Worm (Caenorhabditis elegans) whole organism, young adult: ENCODE data around the gene T02C1.2.

Experiments used
- B0261.1 ChIP-seq: sonication (generic microtip); optimal IDR thresholded peaks from 2 replicates; lab custom pipeline; 2016; ENCODE audit warnings: mild to moderate bottlenecking, missing genetic modification characterization, moderate library complexity, missing compliant biosample characterization
- B0336.3 ChIP-seq: fragments of 200-800 bp; sonication (Bioruptor generic); IDR thresholded peaks from 2 replicates; pipeline ENCODE4 v1.3.6; 2022; ENCODE audit warnings: missing genetic modification characterization, missing compliant biosample characterization
- D2030.7 ChIP-seq: fragments of 200-800 bp; sonication (Bioruptor generic); IDR thresholded peaks from 2 replicates; pipeline ENCODE4 v1.3.6; 2022; ENCODE audit warnings: missing genetic modification reagents, missing genetic modification characterization, missing compliant biosample characterization
- F37B4.10 ChIP-seq: fragments of 200-800 bp; sonication (Bioruptor generic); IDR thresholded peaks from 2 replicates; pipeline ENCODE4 v1.3.6; 2022; ENCODE audit warnings: missing genetic modification characterization, missing compliant biosample characterization
- F49E8.2 ChIP-seq: sonication (generic microtip); optimal IDR thresholded peaks from 3 replicates; lab custom pipeline; 2017; ENCODE audit warnings: missing genetic modification characterization, mild to moderate bottlenecking, missing compliant biosample characterization, antibody characterized with exemption, moderate library complexity; ENCODE audit not compliant: insufficient read depth
- F52B5.7 ChIP-seq: sonication (generic microtip); optimal IDR thresholded peaks from 2 replicates; lab custom pipeline; 2016; ENCODE audit warnings: mild to moderate bottlenecking, missing genetic modification characterization, missing compliant biosample characterization
- F55B11.4 ChIP-seq: sonication (generic microtip); optimal IDR thresholded peaks from 2 replicates; lab custom pipeline; 2016; ENCODE audit warnings: missing compliant biosample characterization, missing genetic modification characterization, borderline replicate concordance; ENCODE audit not compliant: insufficient read depth
- F57C9.4 ChIP-seq: sonication (generic microtip); optimal IDR thresholded peaks from 2 replicates; lab custom pipeline; 2017; ENCODE audit warnings: mild to moderate bottlenecking, missing genetic modification characterization, missing compliant biosample characterization
- K12H6.12 ChIP-seq: fragments of 200-800 bp; sonication (Bioruptor generic); optimal IDR thresholded peaks from 2 replicates; lab custom pipeline; 2018; ENCODE audit warnings: mild to moderate bottlenecking, missing genetic modification characterization, missing compliant biosample characterization
- T26A5.8 ChIP-seq: sonication (generic microtip); optimal IDR thresholded peaks from 2 replicates; lab custom pipeline; 2016; ENCODE audit warnings: missing genetic modification characterization, missing compliant biosample characterization
- ZK185.1 ChIP-seq: sonication (generic microtip); optimal IDR thresholded peaks from 2 replicates; lab custom pipeline; 2016; ENCODE audit warnings: mild to moderate bottlenecking, missing genetic modification characterization, missing compliant biosample characterization; ENCODE audit not compliant: poor library complexity, severe bottlenecking
- aptf-3 ChIP-seq: fragments of 200-800 bp; sonication (Bioruptor generic); IDR thresholded peaks from 2 replicates; pipeline ENCODE4 v1.3.6; 2022; ENCODE audit warnings: missing genetic modification characterization, missing compliant biosample characterization
- attf-5 ChIP-seq: fragments of 200-800 bp; sonication (Bioruptor generic); optimal IDR thresholded peaks from 2 replicates; lab custom pipeline; 2018; ENCODE audit warnings: mild to moderate bottlenecking, missing genetic modification characterization, missing compliant biosample characterization
- bed-2 ChIP-seq: fragments of 200-800 bp; sonication (Bioruptor generic); IDR thresholded peaks from 2 replicates; pipeline ENCODE4 v1.3.6; 2022; ENCODE audit warnings: missing genetic modification reagents, missing genetic modification characterization, missing compliant biosample characterization
- ceh-27 ChIP-seq: fragments of 200-800 bp; sonication (Bioruptor generic); optimal IDR thresholded peaks from 2 replicates; lab custom pipeline; 2018; ENCODE audit warnings: mild to moderate bottlenecking, missing genetic modification characterization, moderate library complexity, missing compliant biosample characterization
- ceh-91 ChIP-seq: fragments of 200-800 bp; sonication (Bioruptor generic); IDR thresholded peaks from 2 replicates; pipeline ENCODE4 v1.3.6; 2022; ENCODE audit warnings: missing genetic modification reagents, missing genetic modification characterization, missing compliant biosample characterization
- chd-7 ChIP-seq: sonication (generic microtip); optimal IDR thresholded peaks from 2 replicates; lab custom pipeline; 2016; ENCODE audit warnings: mild to moderate bottlenecking, missing genetic modification characterization, moderate library complexity, missing compliant biosample characterization
- die-1 ChIP-seq: sonication (generic microtip); optimal IDR thresholded peaks from 2 replicates; lab custom pipeline; 2016; ENCODE audit warnings: missing genotype, mild to moderate bottlenecking, missing genetic modification characterization, missing compliant biosample characterization
- dpl-1 ChIP-seq: fragments of 150-350 bp; optimal IDR thresholded peaks from 2 replicates; lab custom pipeline; 2014; ENCODE audit warnings: missing biosample characterization, missing genetic modification reagents, missing genetic modification characterization
- egl-18 ChIP-seq: fragments of 200-800 bp; sonication (Bioruptor generic); IDR thresholded peaks from 2 replicates; pipeline ENCODE4 v1.3.6; 2022; ENCODE audit warnings: missing genetic modification reagents, missing genetic modification characterization, missing compliant biosample characterization
- ekl-4 ChIP-seq: fragments of 200-800 bp; sonication (Bioruptor generic); IDR thresholded peaks from 2 replicates; pipeline ENCODE4 v1.3.6; 2022; ENCODE audit warnings: missing genetic modification reagents, missing genetic modification characterization, missing compliant biosample characterization
- hmg-1.2 ChIP-seq: fragments of 200-800 bp; sonication (Bioruptor generic); IDR thresholded peaks from 2 replicates; pipeline ENCODE4 v1.3.6; 2022; ENCODE audit warnings: missing genetic modification reagents, missing genetic modification characterization, missing compliant biosample characterization
- hrde-1 ChIP-seq: sonication (generic microtip); optimal IDR thresholded peaks from 2 replicates; lab custom pipeline; 2016; ENCODE audit warnings: missing genetic modification characterization, mild to moderate bottlenecking, missing compliant biosample characterization, moderate library complexity, missing genotype, missing genetic modification reagents, borderline replicate concordance
- hsf-1 ChIP-seq: fragments of 200-800 bp; sonication (Bioruptor generic); IDR thresholded peaks from 2 replicates; pipeline ENCODE4 v1.3.6; 2022; ENCODE audit warnings: missing genetic modification reagents, missing genetic modification characterization, missing compliant biosample characterization
- lin-40 ChIP-seq: sonication (generic microtip); optimal IDR thresholded peaks from 2 replicates; lab custom pipeline; 2016; ENCODE audit warnings: missing genetic modification characterization, mild to moderate bottlenecking, missing compliant biosample characterization, missing genotype, missing genetic modification reagents
- lir-1 ChIP-seq: fragments of 200-800 bp; sonication (Bioruptor generic); conservative IDR thresholded peaks from 2 replicates; pipeline ENCODE4 v1.3.6; 2022; ENCODE audit warnings: missing genetic modification reagents, missing genetic modification characterization, missing compliant biosample characterization
- lsy-27 ChIP-seq: sonication (generic microtip); optimal IDR thresholded peaks from 2 replicates; lab custom pipeline; 2017; ENCODE audit warnings: missing genetic modification characterization, mild to moderate bottlenecking, missing compliant biosample characterization, antibody characterized with exemption, missing genotype, borderline replicate concordance; ENCODE audit not compliant: insufficient read depth
- madf-10 ChIP-seq: sonication (generic microtip); optimal IDR thresholded peaks from 2 replicates; lab custom pipeline; 2016; ENCODE audit warnings: mild to moderate bottlenecking, missing genetic modification characterization, missing compliant biosample characterization
- madf-3 ChIP-seq: fragments of 200-800 bp; sonication (Bioruptor generic); IDR thresholded peaks from 2 replicates; pipeline ENCODE4 v1.3.6; 2022; ENCODE audit warnings: missing genetic modification reagents, missing genetic modification characterization, missing compliant biosample characterization
- madf-6 ChIP-seq: fragments of 200-800 bp; sonication (Bioruptor generic); IDR thresholded peaks from 2 replicates; pipeline ENCODE4 v1.3.6; 2022; ENCODE audit warnings: missing genetic modification reagents, missing genetic modification characterization, missing compliant biosample characterization
- mcd-1 ChIP-seq: fragments of 200-800 bp; sonication (Bioruptor generic); IDR thresholded peaks from 2 replicates; pipeline ENCODE4 v1.3.6; 2022; ENCODE audit warnings: missing genetic modification reagents, missing genetic modification characterization, missing compliant biosample characterization
- nfya-1 ChIP-seq: sonication (generic microtip); optimal IDR thresholded peaks from 2 replicates; lab custom pipeline; 2017; ENCODE audit warnings: antibody characterized with exemption, missing compliant biosample characterization, missing genetic modification characterization, borderline replicate concordance; ENCODE audit not compliant: insufficient read depth
- nhr-27 ChIP-seq: fragments of 200-800 bp; sonication (Bioruptor generic); optimal IDR thresholded peaks from 2 replicates; lab custom pipeline; 2018; ENCODE audit warnings: mild to moderate bottlenecking, missing genetic modification characterization, moderate library complexity, missing compliant biosample characterization
- pha-4 ChIP-seq: fragments of 150-350 bp; sonication (generic microtip); optimal IDR thresholded peaks from 2 replicates; lab custom pipeline; 2014; ENCODE audit warnings: missing biosample characterization, missing genetic modification reagents, missing genetic modification characterization
- repo-1 ChIP-seq: sonication (generic microtip); optimal IDR thresholded peaks from 2 replicates; lab custom pipeline; 2017; ENCODE audit warnings: mild to moderate bottlenecking, missing genetic modification characterization, missing compliant biosample characterization
- snpc-1.1 ChIP-seq: sonication (generic microtip); optimal IDR thresholded peaks from 2 replicates; lab custom pipeline; 2017; ENCODE audit warnings: missing genetic modification characterization, mild to moderate bottlenecking, missing compliant biosample characterization, antibody characterized with exemption, moderate library complexity, missing genotype, missing genetic modification reagents; ENCODE audit not compliant: insufficient read depth
- somi-1 ChIP-seq: fragments of 200-800 bp; sonication (Bioruptor generic); optimal IDR thresholded peaks from 2 replicates; lab custom pipeline; 2018; ENCODE audit warnings: mild to moderate bottlenecking, missing genetic modification characterization, missing compliant biosample characterization
- sptf-2 ChIP-seq: fragments of 200-800 bp; sonication (Bioruptor generic); optimal IDR thresholded peaks from 2 replicates; lab custom pipeline; 2018; ENCODE audit warnings: mild to moderate bottlenecking, missing genetic modification characterization, missing compliant biosample characterization
- unc-130 ChIP-seq: sonication (generic microtip); optimal IDR thresholded peaks from 2 replicates; lab custom pipeline; 2016; ENCODE audit warnings: missing genetic modification reagents, missing genetic modification characterization, missing compliant biosample characterization
- xnd-1 ChIP-seq: sonication (generic microtip); optimal IDR thresholded peaks from 2 replicates; lab custom pipeline; 2016; ENCODE audit warnings: missing genotype, missing genetic modification reagents, missing genetic modification characterization, missing compliant biosample characterization
- zim-3 ChIP-seq: sonication (generic microtip); optimal IDR thresholded peaks from 2 replicates; lab custom pipeline; 2017; ENCODE audit warnings: mild to moderate bottlenecking, missing genetic modification characterization, moderate library complexity, missing compliant biosample characterization
- ztf-6 ChIP-seq: fragments of 200-800 bp; sonication (Bioruptor generic); IDR thresholded peaks from 2 replicates; pipeline ENCODE4 v1.3.6; 2022; ENCODE audit warnings: missing genetic modification reagents, missing genetic modification characterization, missing compliant biosample characterization

Gene T02C1.2

DNA sequence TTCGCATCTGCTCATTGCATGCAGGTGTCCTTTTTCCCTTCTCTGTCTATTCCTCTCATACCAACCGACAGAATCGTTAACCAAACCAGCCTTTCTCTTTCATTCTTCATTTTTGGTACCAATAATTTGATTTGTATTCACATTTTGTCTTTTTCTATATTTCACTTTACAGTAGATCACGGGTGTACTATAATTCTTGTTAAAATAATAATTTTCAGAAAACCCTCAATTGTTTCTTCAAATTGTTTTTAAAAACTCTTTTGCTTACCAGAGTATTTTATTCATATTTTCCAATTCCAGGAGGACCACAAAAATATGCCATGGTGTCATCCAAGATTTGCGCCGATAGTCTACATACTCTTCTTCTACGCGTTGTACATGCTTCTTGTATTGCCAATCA, at the start of gene T02C1.2:
Gene T02C1.2, plus strand, starts transcription at position 301 of the 400 bp plus-strand sequence.
- no peak for TF ChIP-seq T26A5.8 (tag; lab: Kevin White, UChicago)
- no peak for TF ChIP-seq ceh-27 (GFP tag; lab: Kevin White, UChicago)
- no peak for TF ChIP-seq hmg-1.2 (GFP tag; lab: Robert Waterston, UW)
- TF ChIP-seq die-1 (tag; lab: Kevin White, UChicago) = no peak
- TF ChIP-seq F55B11.4 (tag; lab: Kevin White, UChicago) = no peak
- TF ChIP-seq somi-1 = no peak
- TF ChIP-seq F37B4.10 (GFP tag; lab: Robert Waterston, UW) = no peak
- TF ChIP-seq chd-7 = no peak

DNA sequence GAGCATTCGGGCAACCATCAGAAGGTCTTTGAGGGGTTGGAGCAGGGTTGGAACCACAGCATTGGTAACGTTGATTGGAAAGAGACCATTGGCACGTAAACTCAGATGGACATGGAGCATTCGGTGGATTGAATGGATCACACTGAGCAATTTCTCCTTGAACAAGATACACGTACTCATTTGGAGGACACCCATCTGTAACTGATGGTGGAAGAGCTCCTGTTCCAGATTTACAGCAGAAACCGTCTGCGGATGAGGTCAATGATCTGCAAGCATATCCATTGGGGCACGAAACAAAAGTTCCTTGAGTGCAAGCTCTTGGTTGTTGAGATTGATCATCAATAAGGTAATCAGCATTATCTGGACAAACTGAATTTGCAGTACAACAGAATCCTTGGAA, 48.9 kb upstream of the T02C1.2 start:
- TF ChIP-seq pha-4 (tag; lab: Kevin White, UChicago) = no peak
- no peak for TF ChIP-seq nhr-27 (tag; lab: Kevin White, UChicago)
- no peak for TF ChIP-seq F57C9.4 (tag; lab: Kevin White, UChicago)
- no peak for TF ChIP-seq F52B5.7 (tag; lab: Kevin White, UChicago)
- no peak for TF ChIP-seq xnd-1 (tag; lab: Kevin White, UChicago)
- no peak for TF ChIP-seq zim-3 (tag; lab: Kevin White, UChicago)
- TF ChIP-seq ZK185.1 = no peak
- no peak for TF ChIP-seq ceh-91 (GFP tag; lab: Robert Waterston, UW)

DNA sequence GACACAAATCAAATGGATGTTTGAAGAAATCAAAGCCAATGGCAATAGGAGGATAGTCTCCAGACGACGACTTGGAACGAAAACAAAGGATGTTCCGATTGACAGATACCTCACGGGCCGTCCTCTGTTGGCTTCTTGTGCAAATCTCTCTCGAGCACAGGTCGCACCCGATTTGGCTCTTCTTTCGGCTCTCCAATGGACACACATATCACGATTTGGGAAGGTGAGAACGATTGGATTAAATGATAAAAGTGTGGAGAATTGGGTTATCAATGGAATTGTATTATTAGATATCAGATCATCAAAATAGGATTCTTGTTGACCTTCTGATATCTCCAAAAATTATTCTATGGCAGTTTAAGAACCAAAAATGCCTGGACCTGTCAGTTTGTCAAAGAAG, 44.6 kb upstream of the T02C1.2 start, which contains the start of gene ZC84.1:
Gene ZC84.1, minus strand, starts transcription at position 101 of the 400 bp plus-strand sequence.
- TF ChIP-seq B0336.3 (GFP tag; lab: Robert Waterston, UW) (no peak), K12H6.12 (tag; lab: Kevin White, UChicago) (no peak), lir-1 (GFP tag; lab: Robert Waterston, UW) (no peak), unc-130 (GFP tag; lab: Kevin White, UChicago) (no peak), aptf-3 (GFP tag; lab: Robert Waterston, UW) (no peak)
- TF ChIP-seq, all 124 proteins: peak for 0

DNA sequence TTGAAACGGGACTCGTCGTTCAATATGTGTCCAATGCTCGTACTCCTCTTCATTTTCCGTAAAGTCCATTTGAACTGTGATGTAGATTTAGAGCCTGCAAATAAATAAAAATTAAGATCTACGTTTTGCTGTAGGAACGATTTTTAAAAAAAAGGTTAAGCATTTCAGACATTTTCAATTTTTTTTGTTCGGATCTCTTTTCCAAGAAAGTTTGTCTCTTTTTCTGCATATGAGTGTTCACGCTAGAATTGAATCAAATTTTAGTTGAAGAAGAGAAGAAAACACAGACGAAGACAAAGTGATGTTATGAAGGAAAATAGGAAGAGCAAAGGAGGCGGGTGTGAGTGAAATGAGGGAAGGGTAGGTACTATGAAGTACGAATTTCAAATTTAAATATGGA, 35.5 kb upstream of the T02C1.2 start, which contains the start of gene npr-29:
Gene npr-29, minus strand, starts transcription at position 101 of the 400 bp plus-strand sequence.
- TF ChIP-seq B0261.1 (tag; lab: Kevin White, UChicago) (no peak), madf-10 (tag; lab: Kevin White, UChicago) (no peak), egl-18 (GFP tag; lab: Robert Waterston, UW) (no peak), madf-6 (GFP tag; lab: Robert Waterston, UW) (no peak), attf-5 (GFP tag; lab: Kevin White, UChicago) (no peak), zim-3 (tag; lab: Kevin White, UChicago) (no peak), F49E8.2 (no peak), ztf-6 (no peak), ekl-4 (GFP tag; lab: Robert Waterston, UW) (no peak), F52B5.7 (tag; lab: Kevin White, UChicago) (no peak)

DNA sequence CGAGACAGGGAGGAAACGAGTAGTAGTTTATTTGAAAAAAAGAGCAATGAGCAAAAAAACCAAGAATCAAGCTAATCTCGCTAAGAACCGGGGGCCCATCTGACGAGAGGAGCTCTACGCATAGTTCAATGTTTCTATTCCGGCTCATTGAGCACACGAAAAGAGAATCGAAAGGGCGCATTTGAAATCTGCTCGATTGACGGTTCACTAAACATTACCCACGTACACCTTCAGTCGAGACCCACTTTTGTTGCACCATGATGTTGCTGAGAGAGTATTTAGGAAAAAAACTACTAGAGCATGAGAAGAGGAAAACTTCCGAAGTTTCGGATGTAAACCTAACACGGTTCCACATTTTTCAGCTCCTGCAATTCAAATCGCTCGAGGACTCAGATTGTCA, 25.8 kb upstream of the T02C1.2 start:
- TF ChIP-seq xnd-1 (tag; lab: Kevin White, UChicago) (peak; percentile 31), bed-2 (GFP tag; lab: Robert Waterston, UW) (no peak), hsf-1 (peak; percentile 50; the same call in 1 of the 2 replicates), D2030.7 (GFP tag; lab: Robert Waterston, UW) (no peak), lsy-27 (no peak), mcd-1 (no peak), sptf-2 (GFP tag; lab: Kevin White, UChicago) (no peak), madf-3 (GFP tag; lab: Robert Waterston, UW) (0 out of 2 replicates have a peak, but pooled peaks have one; percentile 26), dpl-1 (no peak), hrde-1 (tag; lab: Kevin White, UChicago) (peak; percentile 75), nfya-1 (tag; lab: Kevin White, UChicago) (no peak), repo-1 (tag; lab: Kevin White, UChicago) (no peak), lin-40 (no peak), F37B4.10 (GFP tag; lab: Robert Waterston, UW) (no peak), snpc-1.1 (no peak), unc-130 (GFP tag; lab: Kevin White, UChicago) (no peak)
